Worm (Caenorhabditis elegans): Measurements from ENCODE around the gene isy-1.

DNA sequence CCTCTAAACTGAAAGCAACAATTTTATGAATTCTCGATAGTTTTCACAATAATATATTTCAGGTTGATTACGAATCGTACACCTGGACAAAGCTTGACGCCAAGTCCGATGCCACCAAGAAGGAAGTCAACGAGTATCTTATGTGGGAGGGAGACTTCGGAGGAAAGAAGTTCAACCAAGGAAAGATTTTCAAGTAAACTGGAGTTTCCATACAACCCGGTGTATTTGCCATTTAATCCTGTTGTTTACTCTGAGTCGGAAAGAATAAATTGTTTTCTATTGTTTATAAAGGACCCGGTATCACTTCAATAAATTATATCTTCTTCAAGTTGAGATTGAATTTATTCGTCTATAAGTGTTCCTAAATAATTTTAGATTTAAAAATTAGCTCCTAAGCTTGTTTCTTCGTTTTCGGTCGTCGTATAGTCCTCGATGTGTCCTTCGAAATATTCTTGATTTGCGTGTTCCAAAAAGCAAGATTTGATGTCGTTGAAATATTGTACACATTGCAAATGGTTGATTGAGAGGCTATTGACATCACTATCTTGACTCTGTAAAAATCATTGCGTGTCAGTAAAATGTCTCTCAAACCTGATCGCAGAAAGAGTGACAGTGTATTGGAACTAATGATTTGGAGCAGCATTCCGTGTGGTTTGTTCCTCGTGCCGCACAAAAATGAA lies 32.8 kb downstream of the isy-1 start:
- TF ChIP-seq mls-2 (tag; optimal IDR thresholded peaks at IDR 0.05) (no peak), snpc-4 (tag; optimal IDR thresholded peaks at IDR 0.05) (no peak), ztf-11 (tag; optimal IDR thresholded peaks at IDR 0.05) (no peak), ces-1 (GFP tag; optimal IDR thresholded peaks at IDR 0.05) (no peak), elt-3 (tag; optimal IDR thresholded peaks at IDR 0.05) (no peak)
